Worm (Caenorhabditis elegans) whole organism, L2 larva: ENCODE data around the gene M199.135.

Experiments used
- C34F6.9 ChIP-seq: fragments of 150-350 bp; optimal IDR thresholded peaks from 2 replicates; lab custom pipeline; 2014; ENCODE audit warnings: missing biosample characterization, missing genetic modification characterization
- F13H6.1 ChIP-seq: sonication (generic microtip); optimal IDR thresholded peaks from 2 replicates; lab custom pipeline; 2016; ENCODE audit warnings: missing genetic modification characterization, missing compliant biosample characterization
- R02D3.7 ChIP-seq: fragments of 150-350 bp; optimal IDR thresholded peaks from 2 replicates; lab custom pipeline; 2014; ENCODE audit warnings: missing biosample characterization, missing genetic modification characterization
- Y55F3AM.14 ChIP-seq: fragments of 200-800 bp; sonication (Bioruptor generic); optimal IDR thresholded peaks from 2 replicates; lab custom pipeline; 2018; ENCODE audit warnings: mild to moderate bottlenecking, missing genetic modification characterization, missing compliant biosample characterization
- ZK546.5 ChIP-seq: sonication (generic microtip); optimal IDR thresholded peaks from 2 replicates; lab custom pipeline; 2017; ENCODE audit warnings: missing biosample characterization, missing genetic modification characterization
- alr-1 ChIP-seq: fragments of 150-350 bp; optimal IDR thresholded peaks from 2 replicates; lab custom pipeline; 2014; ENCODE audit warnings: missing biosample characterization, missing genetic modification characterization
- aly-2 ChIP-seq: fragments of 150-350 bp; optimal IDR thresholded peaks from 2 replicates; lab custom pipeline; 2014; ENCODE audit warnings: missing biosample characterization, missing genetic modification characterization
- ama-1 ChIP-seq: fragments of 150-350 bp; optimal IDR thresholded peaks from 2 replicates; lab custom pipeline; 2018; ENCODE audit warnings: inconsistent platforms
- blmp-1 ChIP-seq: sonication (generic microtip); optimal IDR thresholded peaks from 2 replicates; lab custom pipeline; 2017; ENCODE audit warnings: missing genetic modification characterization, mild to moderate bottlenecking, missing compliant biosample characterization, antibody characterized with exemption, moderate library complexity; ENCODE audit not compliant: insufficient read depth
- ceh-82 ChIP-seq: fragments of 150-350 bp; optimal IDR thresholded peaks from 2 replicates; lab custom pipeline; 2014; ENCODE audit warnings: missing biosample characterization, missing genetic modification characterization
- crh-2 ChIP-seq: sonication (generic microtip); optimal IDR thresholded peaks from 2 replicates; lab custom pipeline; 2017; ENCODE audit warnings: missing biosample characterization, missing genetic modification characterization
- dmd-4 ChIP-seq: sonication (generic microtip); optimal IDR thresholded peaks from 2 replicates; lab custom pipeline; 2017; ENCODE audit warnings: missing biosample characterization, missing genetic modification characterization
- egl-27 ChIP-seq: sonication (generic microtip); optimal IDR thresholded peaks from 3 replicates; lab custom pipeline; 2017; ENCODE audit warnings: missing biosample characterization, missing genetic modification reagents, missing genetic modification characterization
- elt-1 ChIP-seq: fragments of 150-350 bp; optimal IDR thresholded peaks from 2 replicates; lab custom pipeline; 2014; ENCODE audit warnings: missing biosample characterization, missing genetic modification characterization
- elt-3 ChIP-seq: sonication (generic microtip); optimal IDR thresholded peaks from 2 replicates; lab custom pipeline; 2017; ENCODE audit warnings: missing biosample characterization, missing genetic modification characterization
- lin-39 ChIP-seq: fragments of 150-350 bp; optimal IDR thresholded peaks from 2 replicates; lab custom pipeline; 2014; ENCODE audit warnings: missing biosample characterization, missing genetic modification reagents, missing genetic modification characterization
- lsy-2 ChIP-seq, 2 experiments: fragments of 150-350 bp in 1 of 2; sonication (generic microtip) in 1 of 2; optimal IDR thresholded peaks; 2 replicates each; lab custom pipeline; 2014 to 2017; ENCODE audit warnings: missing biosample characterization in 2 of 2, missing genetic modification characterization in 2 of 2
- mab-5 ChIP-seq: fragments of 150-350 bp; optimal IDR thresholded peaks from 2 replicates; lab custom pipeline; 2014; ENCODE audit warnings: missing biosample characterization, missing genetic modification characterization
- mbf-1 ChIP-seq: sonication (generic microtip); optimal IDR thresholded peaks from 2 replicates; lab custom pipeline; 2017; ENCODE audit warnings: missing biosample characterization, missing genetic modification characterization
- nhr-12 ChIP-seq: fragments of 150-350 bp; optimal IDR thresholded peaks from 2 replicates; lab custom pipeline; 2014; ENCODE audit warnings: missing biosample characterization, missing genetic modification characterization
- nhr-21 ChIP-seq: fragments of 150-350 bp; optimal IDR thresholded peaks from 2 replicates; lab custom pipeline; 2014; ENCODE audit warnings: missing biosample characterization, missing genetic modification characterization
- nhr-23 ChIP-seq: fragments of 150-350 bp; optimal IDR thresholded peaks from 2 replicates; lab custom pipeline; 2014; ENCODE audit warnings: missing biosample characterization, missing genetic modification reagents, missing genetic modification characterization
- nhr-237 ChIP-seq: fragments of 150-350 bp; optimal IDR thresholded peaks from 2 replicates; lab custom pipeline; 2014; ENCODE audit warnings: missing biosample characterization, missing genetic modification characterization
- nhr-6 ChIP-seq: fragments of 150-350 bp; optimal IDR thresholded peaks from 2 replicates; lab custom pipeline; 2014; ENCODE audit warnings: missing biosample characterization, missing genetic modification characterization
- nhr-77 ChIP-seq: fragments of 150-350 bp; optimal IDR thresholded peaks from 2 replicates; lab custom pipeline; 2014; ENCODE audit warnings: missing biosample characterization, missing genetic modification characterization
- peb-1 ChIP-seq: fragments of 150-350 bp; optimal IDR thresholded peaks from 2 replicates; lab custom pipeline; 2014; ENCODE audit warnings: missing biosample characterization, missing genetic modification characterization
- sem-4 ChIP-seq: fragments of 150-350 bp; optimal IDR thresholded peaks from 2 replicates; lab custom pipeline; 2014; ENCODE audit warnings: missing biosample characterization, missing genetic modification reagents, missing genetic modification characterization
- skn-1 ChIP-seq: sonication (generic microtip); optimal IDR thresholded peaks from 2 replicates; lab custom pipeline; 2017; ENCODE audit warnings: missing biosample characterization, missing genetic modification characterization
- sma-9 ChIP-seq, 2 experiments: fragments of 150-350 bp in 1 of 2; sonication (generic microtip) in 1 of 2; optimal IDR thresholded peaks; 2 replicates each; lab custom pipeline; 2014 to 2016; ENCODE audit warnings: missing genetic modification characterization in 2 of 2, mild to moderate bottlenecking in 1 of 2, missing biosample characterization in 1 of 2, missing compliant biosample characterization in 1 of 2, missing genetic modification reagents in 1 of 2, moderate library complexity in 1 of 2
- snpc-4 ChIP-seq: fragments of 150-350 bp; optimal IDR thresholded peaks from 2 replicates; lab custom pipeline; 2014; ENCODE audit warnings: missing biosample characterization, missing genetic modification characterization
- unc-55 ChIP-seq: fragments of 150-350 bp; sonication (generic microtip); optimal IDR thresholded peaks from 3 replicates; lab custom pipeline; 2014; ENCODE audit warnings: missing biosample characterization, missing genetic modification reagents, missing genetic modification characterization
- unc-62 ChIP-seq: fragments of 150-350 bp; optimal IDR thresholded peaks from 2 replicates; lab custom pipeline; 2014; ENCODE audit warnings: missing biosample characterization, missing genetic modification reagents, missing genetic modification characterization
- ztf-1 ChIP-seq: fragments of 200-800 bp; sonication (Bioruptor generic); conservative IDR thresholded peaks from 2 replicates; pipeline ENCODE4 v1.3.6; 2022; ENCODE audit warnings: missing genetic modification characterization, missing compliant biosample characterization
- ztf-11 ChIP-seq: sonication (generic microtip); optimal IDR thresholded peaks from 2 replicates; lab custom pipeline; 2017; ENCODE audit warnings: missing biosample characterization, missing genetic modification characterization
- ztf-4 ChIP-seq: fragments of 150-350 bp; optimal IDR thresholded peaks from 2 replicates; lab custom pipeline; 2014; ENCODE audit warnings: missing biosample characterization, missing genetic modification characterization

Gene M199.135

DNA sequence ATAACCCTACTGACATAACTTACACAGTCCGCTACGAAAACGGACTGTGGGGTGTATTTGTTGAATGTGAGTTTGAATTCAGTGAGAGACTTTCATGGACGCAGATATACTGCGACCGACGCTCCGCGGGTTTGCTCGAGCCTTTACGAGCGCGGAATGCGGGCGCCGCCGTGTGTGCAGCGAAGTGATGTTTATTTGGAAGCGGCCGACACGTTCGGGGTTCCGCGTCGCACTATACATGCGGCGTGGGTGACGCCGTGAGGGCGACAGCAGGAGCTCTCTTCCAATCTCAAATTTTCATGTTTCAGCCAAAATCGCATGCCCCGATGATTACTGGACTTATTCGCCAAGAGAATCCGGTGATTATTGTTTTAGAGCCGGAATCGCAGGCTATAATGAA is 4.8 kb downstream of the M199.135 start:
- TF ChIP-seq sma-9 (GFP tag; optimal IDR thresholded peaks at IDR 0.05; lab: Kevin White, UChicago) = no peak
- TF ChIP-seq sma-9 (tag; optimal IDR thresholded peaks at IDR 0.05; lab: Kevin White, UChicago) = no peak
- TF ChIP-seq nhr-77 = no peak
- no peak for TF ChIP-seq F13H6.1
- no peak for TF ChIP-seq ztf-4
- no peak for TF ChIP-seq lin-39 (tag; lab: Kevin White, UChicago)
- no peak for TF ChIP-seq elt-1 (tag; lab: Kevin White, UChicago)
- no peak for TF ChIP-seq nhr-12 (tag; lab: Kevin White, UChicago)
- no peak for TF ChIP-seq dmd-4 (tag; lab: Kevin White, UChicago)

ce11 chrIV:15120746-15121145 is 6.3 kb downstream of the M199.135 start, which contains the start of gene clec-189:
Gene clec-189 (plus strand): TSS chrIV:15120837.
- no peak for TF ChIP-seq F13H6.1
- TF ChIP-seq lsy-2 (tag; optimal IDR thresholded peaks at IDR 0.05; lab: Kevin White, UChicago) = no peak
- no peak for TF ChIP-seq egl-27 (tag; lab: Kevin White, UChicago)
- no peak for TF ChIP-seq blmp-1 (tag; lab: Kevin White, UChicago)
- TF ChIP-seq elt-3 (tag; lab: Kevin White, UChicago) = no peak
- TF ChIP-seq dmd-4 (tag; lab: Kevin White, UChicago) = no peak
- TF ChIP-seq nhr-21 = no peak
- TF ChIP-seq C34F6.9 (tag; lab: Kevin White, UChicago) = no peak
- no peak for TF ChIP-seq alr-1 (tag; lab: Kevin White, UChicago)
- no peak for TF ChIP-seq nhr-237 (tag; lab: Kevin White, UChicago)
- no peak for TF ChIP-seq sem-4 (tag; lab: Kevin White, UChicago)

ce11 chrIV:15122882-15123281 is 8.5 kb downstream of the M199.135 start, which contains the start of gene M199.7:
Gene M199.7 (plus strand): TSS chrIV:15123182.
- no peak for TF ChIP-seq ama-1 (lab: Kevin White, UChicago)
- TF ChIP-seq skn-1 (tag; lab: Kevin White, UChicago) = no peak
- TF ChIP-seq nhr-6 (tag; lab: Kevin White, UChicago) = no peak
- no peak for TF ChIP-seq snpc-4 (tag; lab: Kevin White, UChicago)
- TF ChIP-seq Y55F3AM.14 = no peak
- TF ChIP-seq blmp-1 (tag; lab: Kevin White, UChicago) = no peak
- TF ChIP-seq nhr-21 = no peak
- TF ChIP-seq peb-1 = no peak
- no peak for TF ChIP-seq unc-55 (GFP tag; lab: Kevin White, UChicago)
- no peak for TF ChIP-seq unc-62 (GFP tag; lab: Kevin White, UChicago)
- TF ChIP-seq C34F6.9 (tag; lab: Kevin White, UChicago) = no peak
- no peak for TF ChIP-seq sma-9 (GFP tag; optimal IDR thresholded peaks at IDR 0.05; lab: Kevin White, UChicago)
- TF ChIP-seq sma-9 (tag; optimal IDR thresholded peaks at IDR 0.05; lab: Kevin White, UChicago) = no peak
- TF ChIP-seq ztf-4 = no peak
- TF ChIP-seq mbf-1 (tag; lab: Kevin White, UChicago) = no peak
- TF ChIP-seq ZK546.5 (tag; lab: Kevin White, UChicago) = no peak
- no peak for TF ChIP-seq nhr-77
- TF ChIP-seq nhr-12 (tag; lab: Kevin White, UChicago) = no peak
- TF ChIP-seq, all 48 proteins: peak for 0

DNA sequence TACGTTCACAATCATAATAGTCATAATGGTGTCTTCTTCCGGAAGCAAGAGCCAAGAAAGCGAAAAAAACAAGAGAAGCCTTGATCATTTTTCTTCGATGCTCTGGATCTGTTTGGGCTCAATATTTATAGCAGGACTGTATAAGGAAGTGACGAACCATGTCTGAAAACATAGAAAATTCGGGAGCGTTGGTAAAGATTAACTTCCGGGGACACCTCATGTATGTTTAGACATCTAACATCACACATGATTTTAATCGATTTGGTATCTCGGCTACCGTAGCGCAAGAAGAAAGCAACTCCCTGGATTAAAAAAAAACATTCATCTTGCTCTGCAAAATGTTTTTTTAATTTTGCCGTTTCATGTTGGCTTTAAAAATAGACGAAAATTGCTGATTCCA is 11.6 kb downstream of the M199.135 start, which contains the start of gene clec-190:
clec-190 (minus strand) TSS at position 101 of the 400 bp plus-strand sequence.
- no peak for TF ChIP-seq ztf-11 (tag; lab: Kevin White, UChicago)
- no peak for TF ChIP-seq F13H6.1
- TF ChIP-seq mab-5 (tag; lab: Kevin White, UChicago) = no peak
- no peak for TF ChIP-seq nhr-77
- TF ChIP-seq ztf-1 (GFP tag; lab: Robert Waterston, UW) = no peak
- no peak for TF ChIP-seq blmp-1 (tag; lab: Kevin White, UChicago)
- TF ChIP-seq ztf-4 = no peak
- no peak for TF ChIP-seq aly-2 (tag; lab: Kevin White, UChicago)
- no peak for TF ChIP-seq nhr-23

- TF ChIP-seq ceh-82 (tag; lab: Kevin White, UChicago) (no peak), R02D3.7 (tag; lab: Kevin White, UChicago) (no peak), crh-2 (tag; lab: Kevin White, UChicago) (no peak), ztf-11 (tag; lab: Kevin White, UChicago) (no peak)
Measured at ce11 chrIV:15127731-15128130, 13.3 kb downstream of the M199.135 start, which contains the start of gene M199.9. Gene M199.9 (minus strand): TSS chrIV:15127831.
